Worm (Caenorhabditis elegans): Measurements from ENCODE around the gene ZC190.4.

DNA sequence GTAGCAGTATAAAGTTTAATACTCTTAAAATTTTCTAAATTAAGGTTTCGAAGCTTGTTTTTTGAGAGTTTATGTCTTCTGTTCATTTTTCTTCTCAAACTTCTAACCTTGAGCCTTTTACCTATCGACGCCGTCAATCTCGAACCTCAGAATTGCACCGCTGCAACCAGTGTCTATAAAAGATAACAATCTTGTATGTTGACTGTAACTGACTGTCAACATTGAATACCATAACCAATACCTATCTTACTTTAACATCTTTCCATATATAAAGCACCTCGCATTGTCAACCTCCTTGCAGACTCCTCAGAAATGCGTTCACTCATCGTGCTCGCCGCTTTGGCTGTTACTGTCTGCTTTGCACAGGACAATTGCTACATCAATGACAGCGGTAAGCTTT is 47.1 kb upstream of the ZC190.4 start, which contains the start of gene grd-5:
- TF ChIP-seq F55B11.4 (tag; optimal IDR thresholded peaks at IDR 0.05; ENCODE audit: borderline replicate concordance, insufficient read depth) (no peak), ZK185.1 (tag; optimal IDR thresholded peaks at IDR 0.05; ENCODE audit: poor library complexity, severe bottlenecking) (no peak), ceh-100 (GFP tag; IDR thresholded peaks at IDR 0.05) (no peak), snpc-4 (GFP tag; optimal IDR thresholded peaks at IDR 0.05) (no peak), snpc-4 (tag; optimal IDR thresholded peaks at IDR 0.05) (no peak), dpff-1 (tag; optimal IDR thresholded peaks at IDR 0.05) (no peak), F49E8.2 (tag; optimal IDR thresholded peaks at IDR 0.05; ENCODE audit: insufficient read depth) (no peak), unc-62 (GFP tag; optimal IDR thresholded peaks at IDR 0.05) (no peak), hmg-1.2 (GFP tag; IDR thresholded peaks at IDR 0.05) (no peak), unc-130 (GFP tag; optimal IDR thresholded peaks at IDR 0.05) (no peak), snpc-1.3 (tag; optimal IDR thresholded peaks at IDR 0.05; ENCODE audit: insufficient read depth) (no peak), madf-8 (GFP tag; conservative IDR thresholded peaks at IDR 0.05) (no peak), nhr-80 (tag; optimal IDR thresholded peaks at IDR 0.05) (no peak), ztf-3 (GFP tag; optimal IDR thresholded peaks at IDR 0.05) (no peak), lir-1 (GFP tag; conservative IDR thresholded peaks at IDR 0.05) (no peak)

Data from whole organism, young adult.